Fruit fly (Drosophila melanogaster): ENCODE measurements around the gene pasi1.

The pasi1 gene

DNA sequence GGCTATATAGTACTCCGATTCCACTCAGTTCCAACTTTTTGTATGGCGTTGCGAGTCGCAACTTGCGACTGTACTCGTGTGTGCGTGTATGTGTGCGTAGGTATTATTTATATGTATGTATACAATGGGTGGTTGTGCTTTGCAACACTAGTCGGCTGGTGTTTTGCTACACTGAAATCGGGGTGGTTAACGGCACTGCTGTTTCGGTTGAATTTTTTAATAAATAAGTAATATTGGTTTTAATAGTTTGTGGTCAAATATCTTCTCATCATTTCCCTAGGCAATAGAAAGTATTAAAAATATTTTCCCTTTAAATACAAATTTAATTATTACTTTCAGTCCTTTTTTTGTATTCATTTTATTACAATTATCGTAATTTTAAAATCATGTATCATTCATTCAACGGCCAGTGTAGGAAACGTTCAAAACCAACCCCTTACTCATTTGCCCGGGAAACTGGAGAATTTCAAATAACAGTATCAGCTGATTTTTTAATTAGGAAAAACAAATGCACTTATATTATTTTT is 3.4 kb downstream of the pasi1 start, which contains the start of gene CG7379 (continued):
- TF ChIP-seq eyg (GFP tag; optimal IDR thresholded peaks at IDR 0.05) (peak; percentile 71), Awh (GFP tag; IDR thresholded peaks at IDR 0.05) (0 out of 2 replicates have a peak, but pooled peaks have one; percentile 11), Gug (GFP tag; IDR thresholded peaks at IDR 0.05) (peak; percentile 76; the same call in 3 of the 4 replicates), Mrtf (GFP tag; IDR thresholded peaks at IDR 0.05) (peak; percentile 50; the same call in 2 of the 3 replicates), pros (GFP tag; optimal IDR thresholded peaks at IDR 0.05) (no peak), CG10979 (tag; optimal IDR thresholded peaks at IDR 0.05) (peak; percentile 59), Xbp1 (GFP tag; optimal IDR thresholded peaks at IDR 0.05) (peak; percentile 88), CHES-1-like (GFP tag; optimal IDR thresholded peaks at IDR 0.05) (peak; percentile 77), p53 (GFP tag; optimal IDR thresholded peaks at IDR 0.05) (peak; percentile 57), bowl (GFP tag; IDR thresholded peaks at IDR 0.05) (no peak), vvl (GFP tag; IDR thresholded peaks at IDR 0.05) (peak; percentile 90), CG9932 (GFP tag; IDR thresholded peaks at IDR 0.05) (peak; percentile 97), Kr (GFP tag; optimal IDR thresholded peaks at IDR 0.05) (no peak), bab2 (GFP tag; optimal IDR thresholded peaks at IDR 0.05) (peak; percentile 88), yki (optimal IDR thresholded peaks at IDR 0.05) (no peak), MBD-R2 (GFP tag; IDR thresholded peaks at IDR 0.05) (peak; percentile 89), CG11247 (GFP tag; IDR thresholded peaks at IDR 0.05) (peak; percentile 92), CG30020 (tag; optimal IDR thresholded peaks at IDR 0.05) (peak; percentile 70), CG12299 (tag; optimal IDR thresholded peaks at IDR 0.05) (peak; percentile 50), CG1792 (GFP tag; optimal IDR thresholded peaks at IDR 0.05) (peak; percentile 74), luna (GFP tag; optimal IDR thresholded peaks at IDR 0.05) (peak; percentile 41), stwl (tag; optimal IDR thresholded peaks at IDR 0.05) (peak; percentile 71), lov (optimal IDR thresholded peaks at IDR 0.05) (no peak), lov (GFP tag; IDR thresholded peaks at IDR 0.05) (peak; percentile 43; the same call in 1 of the 3 replicates), MESR4 (GFP tag; optimal IDR thresholded peaks at IDR 0.05) (peak; percentile 98), YL-1 (GFP tag; optimal IDR thresholded peaks at IDR 0.05) (peak; percentile 96), CG31224 (GFP tag; IDR thresholded peaks at IDR 0.05) (peak; percentile 67), bcd (GFP tag; optimal IDR thresholded peaks at IDR 0.05) (peak; percentile 85), Chrac-16 (GFP tag; optimal IDR thresholded peaks at IDR 0.05) (peak; percentile 85), CG17361 (GFP tag; IDR thresholded peaks at IDR 0.05) (peak; percentile 86), Hr3 (GFP tag; optimal IDR thresholded peaks at IDR 0.05) (peak; percentile 90), da (GFP tag; optimal IDR thresholded peaks at IDR 0.05) (peak; percentile 68), CG7745 (tag; optimal IDR thresholded peaks at IDR 0.05) (no peak), Side (GFP tag; optimal IDR thresholded peaks at IDR 0.05) (peak; percentile 68), Atf3 (GFP tag; optimal IDR thresholded peaks at IDR 0.05) (peak; percentile 64), B-H2 (GFP tag; optimal IDR thresholded peaks at IDR 0.05) (peak; percentile 94), Stat92E (GFP tag; optimal IDR thresholded peaks at IDR 0.05) (no peak), CG7963 (GFP tag; IDR thresholded peaks at IDR 0.05; ENCODE audit: partially characterized antibody) (no peak), mam (GFP tag; optimal IDR thresholded peaks at IDR 0.05) (peak; percentile 89), crol (GFP tag; IDR thresholded peaks at IDR 0.05) (no peak), CG4404 (GFP tag; IDR thresholded peaks at IDR 0.05) (peak; percentile 84), Bdp1 (GFP tag; optimal IDR thresholded peaks at IDR 0.05) (peak; percentile 71), Drgx (GFP tag; IDR thresholded peaks at IDR 0.05) (peak; percentile 53), Ets65A (GFP tag) (peak; percentile 99), CG18011 (GFP tag; optimal IDR thresholded peaks at IDR 0.05) (peak; percentile 77), Taf1 (GFP tag; IDR thresholded peaks at IDR 0.05) (peak; percentile 72), HHEX (GFP tag; optimal IDR thresholded peaks at IDR 0.05) (peak; percentile 85), zen2 (GFP tag; IDR thresholded peaks at IDR 0.05; ENCODE audit: partially characterized antibody) (no peak), mirr (GFP tag; optimal IDR thresholded peaks at IDR 0.05) (peak; percentile 56), CG9609 (GFP tag; optimal IDR thresholded peaks at IDR 0.05) (peak; percentile 82), jigr1 (GFP tag; IDR thresholded peaks at IDR 0.05) (peak; percentile 38; the same call in 1 of the 3 replicates), toy (GFP tag; IDR thresholded peaks at IDR 0.05) (no peak)

Measured in whole organism, embryonic.